Fruit fly (Drosophila melanogaster) whole organism, embryonic: ENCODE data around the gene CG42488.

Experiments
- Atf-2 ChIP-seq: fragments of 200-800 bp; sonication (Bioruptor generic); optimal IDR thresholded peaks from 2 replicates; lab custom pipeline; 2016; ENCODE audit warnings: missing biosample characterization, missing genetic modification characterization
- B-H1 ChIP-seq: fragments of 200-800 bp; sonication (Bioruptor generic); IDR thresholded peaks from 3 replicates; pipeline ENCODE4 v1.3.6; 2022; ENCODE audit warnings: missing biosample characterization, missing genetic modification characterization
- CG1024 ChIP-seq: fragments of 200-800 bp; sonication (Bioruptor generic); IDR thresholded peaks from 2 replicates; pipeline ENCODE4 v1.3.6; 2022; ENCODE audit warnings: missing biosample characterization, missing genetic modification characterization
- CG10267 ChIP-seq: fragments of 200-800 bp; sonication (Bioruptor generic); optimal IDR thresholded peaks from 2 replicates; lab custom pipeline; 2018; ENCODE audit warnings: missing biosample characterization, mild to moderate bottlenecking, missing genetic modification characterization, moderate library complexity
- CG10654 ChIP-seq: fragments of 200-800 bp; sonication (Bioruptor generic); optimal IDR thresholded peaks from 2 replicates; lab custom pipeline; 2016; ENCODE audit warnings: missing biosample characterization, missing genetic modification characterization
- CG10979 ChIP-seq: fragments of 200-800 bp; sonication (Bioruptor generic); optimal IDR thresholded peaks from 2 replicates; lab custom pipeline; 2018; ENCODE audit warnings: missing biosample characterization, mild to moderate bottlenecking, missing genetic modification characterization, moderate library complexity
- CG11247 ChIP-seq: fragments of 200-800 bp; sonication (Bioruptor generic); IDR thresholded peaks from 2 replicates; pipeline ENCODE4 v1.3.6; 2022; ENCODE audit warnings: missing biosample characterization, missing genetic modification characterization
- CG11696 ChIP-seq: fragments of 200-800 bp; sonication (Bioruptor generic); IDR thresholded peaks from 2 replicates; pipeline ENCODE4 v1.3.6; 2022; ENCODE audit warnings: missing biosample characterization, missing genetic modification characterization
- CG11723 ChIP-seq: fragments of 200-800 bp; sonication (Bioruptor generic); optimal IDR thresholded peaks from 2 replicates; lab custom pipeline; 2017; ENCODE audit warnings: missing biosample characterization, mild to moderate bottlenecking, missing genetic modification characterization
- CG12071 ChIP-seq: fragments of 200-800 bp; sonication (Bioruptor generic); optimal IDR thresholded peaks from 3 replicates; lab custom pipeline; 2018; ENCODE audit warnings: missing biosample characterization, mild to moderate bottlenecking, missing genetic modification characterization
- CG13424 ChIP-seq: fragments of 200-800 bp; sonication (Bioruptor generic); optimal IDR thresholded peaks from 2 replicates; lab custom pipeline; 2019; ENCODE audit warnings: missing biosample characterization, mild to moderate bottlenecking, missing genetic modification characterization, moderate library complexity
- CG13894 ChIP-seq: fragments of 200-800 bp; sonication (Bioruptor generic); optimal IDR thresholded peaks from 3 replicates; lab custom pipeline; 2018; ENCODE audit warnings: missing biosample characterization, mild to moderate bottlenecking, missing genetic modification characterization, moderate library complexity
- CG14710 ChIP-seq: fragments of 200-800 bp; sonication (Bioruptor generic); optimal IDR thresholded peaks from 3 replicates; lab custom pipeline; 2019; ENCODE audit warnings: missing biosample characterization, mild to moderate bottlenecking, missing genetic modification characterization, moderate library complexity
- CG15479 ChIP-seq: fragments of 200-800 bp; sonication (Bioruptor generic); optimal IDR thresholded peaks from 3 replicates; lab custom pipeline; 2019; ENCODE audit warnings: missing biosample characterization, mild to moderate bottlenecking, missing genetic modification characterization, moderate library complexity
- CG16813 ChIP-seq: fragments of 200-800 bp; sonication (Bioruptor generic); IDR thresholded peaks from 3 replicates; pipeline ENCODE4 v1.3.6; 2022; ENCODE audit warnings: missing biosample characterization, missing genetic modification characterization; ENCODE audit not compliant: partially characterized antibody
- CG17328 ChIP-seq: fragments of 200-800 bp; sonication (Bioruptor generic); IDR thresholded peaks from 2 replicates; pipeline ENCODE4 v1.3.6; 2022; ENCODE audit warnings: missing biosample characterization, missing genetic modification characterization
- CG1832 ChIP-seq: fragments of 200-800 bp; sonication (Bioruptor generic); optimal IDR thresholded peaks from 2 replicates; lab custom pipeline; 2017; ENCODE audit warnings: missing biosample characterization, mild to moderate bottlenecking, missing genetic modification characterization, inconsistent platforms
- CG18476 ChIP-seq: fragments of 200-800 bp; sonication (Bioruptor generic); optimal IDR thresholded peaks from 2 replicates; lab custom pipeline; 2016; ENCODE audit warnings: missing biosample characterization, mild to moderate bottlenecking, missing genetic modification characterization
- CG30403 ChIP-seq: fragments of 200-800 bp; sonication (Bioruptor generic); optimal IDR thresholded peaks from 3 replicates; lab custom pipeline; 2016; ENCODE audit warnings: missing biosample characterization, missing genetic modification characterization
- CG3407 ChIP-seq: fragments of 200-800 bp; sonication (Bioruptor generic); optimal IDR thresholded peaks from 2 replicates; lab custom pipeline; 2018; ENCODE audit warnings: missing biosample characterization, mild to moderate bottlenecking, missing genetic modification characterization
- CG4404 ChIP-seq: fragments of 200-800 bp; sonication (Bioruptor generic); IDR thresholded peaks from 2 replicates; pipeline ENCODE4 v1.3.6; 2022; ENCODE audit warnings: missing biosample characterization, missing genetic modification characterization
- CG4820 ChIP-seq: fragments of 200-800 bp; sonication (Bioruptor generic); optimal IDR thresholded peaks from 3 replicates; lab custom pipeline; 2016; ENCODE audit warnings: missing biosample characterization, missing genetic modification characterization
- CG5180 ChIP-seq: fragments of 200-800 bp; sonication (Bioruptor generic); optimal IDR thresholded peaks from 3 replicates; lab custom pipeline; 2017; ENCODE audit warnings: missing biosample characterization, missing genetic modification characterization, mild to moderate bottlenecking, moderate library complexity, missing genetic modification reagents
- CG5245 ChIP-seq: fragments of 200-800 bp; sonication (Bioruptor generic); optimal IDR thresholded peaks from 3 replicates; lab custom pipeline; 2016; ENCODE audit warnings: missing biosample characterization, missing genetic modification characterization
- CG5953 ChIP-seq: fragments of 200-800 bp; sonication (Bioruptor generic); IDR thresholded peaks from 2 replicates; pipeline ENCODE4 v1.3.6; 2022; ENCODE audit warnings: missing biosample characterization, missing genetic modification characterization
- CG6813 ChIP-seq: fragments of 200-800 bp; sonication (Bioruptor generic); optimal IDR thresholded peaks from 2 replicates; lab custom pipeline; 2017; ENCODE audit warnings: missing biosample characterization, missing genetic modification characterization, mild to moderate bottlenecking, moderate library complexity, missing genetic modification reagents
- CG7963 ChIP-seq: fragments of 200-800 bp; sonication (Bioruptor generic); IDR thresholded peaks from 3 replicates; pipeline ENCODE4 v1.3.6; 2022; ENCODE audit warnings: missing biosample characterization, missing genetic modification characterization; ENCODE audit not compliant: partially characterized antibody
- CG8944 ChIP-seq: fragments of 200-800 bp; sonication (Bioruptor generic); optimal IDR thresholded peaks from 3 replicates; lab custom pipeline; 2016; ENCODE audit warnings: missing biosample characterization, missing genetic modification characterization
- CG9797 ChIP-seq: fragments of 200-800 bp; sonication (Bioruptor generic); optimal IDR thresholded peaks from 3 replicates; lab custom pipeline; 2018; ENCODE audit warnings: missing biosample characterization, mild to moderate bottlenecking, missing genetic modification characterization
- CG9876 ChIP-seq: fragments of 200-800 bp; sonication (Bioruptor generic); optimal IDR thresholded peaks from 2 replicates; lab custom pipeline; 2016; ENCODE audit warnings: missing biosample characterization, missing genetic modification characterization
- Hmx ChIP-seq: fragments of 200-800 bp; sonication (Bioruptor generic); optimal IDR thresholded peaks from 2 replicates; lab custom pipeline; 2016; ENCODE audit warnings: missing biosample characterization, missing genetic modification characterization
- Hr3 ChIP-seq: fragments of 200-800 bp; sonication (Bioruptor generic); optimal IDR thresholded peaks from 3 replicates; lab custom pipeline; 2016; ENCODE audit warnings: missing biosample characterization, missing genetic modification characterization
- Neu2 ChIP-seq: fragments of 200-800 bp; sonication (Bioruptor generic); optimal IDR thresholded peaks from 3 replicates; lab custom pipeline; 2016; ENCODE audit warnings: missing biosample characterization, missing genetic modification characterization, borderline replicate concordance
- PHDP ChIP-seq: fragments of 200-800 bp; sonication (Bioruptor generic); optimal IDR thresholded peaks from 3 replicates; lab custom pipeline; 2018; ENCODE audit warnings: missing biosample characterization, mild to moderate bottlenecking, missing genetic modification characterization, moderate library complexity
- Ptx1 ChIP-seq: fragments of 200-800 bp; sonication (Bioruptor generic); IDR thresholded peaks from 2 replicates; pipeline ENCODE4 v1.3.6; 2022; ENCODE audit warnings: missing biosample characterization, missing genetic modification characterization
- Sry-β ChIP-seq: fragments of 200-800 bp; sonication (Bioruptor generic); optimal IDR thresholded peaks from 2 replicates; lab custom pipeline; 2018; ENCODE audit warnings: missing biosample characterization, mild to moderate bottlenecking, missing genetic modification characterization, moderate library complexity
- ac ChIP-seq: fragments of 200-800 bp; sonication (Bioruptor generic); optimal IDR thresholded peaks from 3 replicates; lab custom pipeline; 2017; ENCODE audit warnings: missing biosample characterization, mild to moderate bottlenecking, missing genetic modification characterization
- bbx ChIP-seq: fragments of 200-800 bp; sonication (Bioruptor generic); IDR thresholded peaks from 2 replicates; pipeline ENCODE4 v1.3.6; 2022; ENCODE audit warnings: missing biosample characterization, missing genetic modification characterization; ENCODE audit not compliant: partially characterized antibody
- crp ChIP-seq, 2 experiments: fragments of 200-800 bp; sonication (Bioruptor generic); optimal IDR thresholded peaks; 2 replicates in 1 of 2; 3 replicates in 1 of 2; lab custom pipeline; 2017; ENCODE audit warnings: missing biosample characterization in 2 of 2, missing genetic modification characterization in 2 of 2, mild to moderate bottlenecking in 1 of 2, moderate library complexity in 1 of 2
- dpn ChIP-seq, 2 experiments: fragments of 200-800 bp; sonication (Bioruptor generic); optimal IDR thresholded peaks; 3 replicates each; lab custom pipeline; 2016; ENCODE audit warnings: missing biosample characterization in 2 of 2, missing genetic modification characterization in 2 of 2
- fd3F ChIP-seq: fragments of 200-800 bp; sonication (Bioruptor generic); optimal IDR thresholded peaks from 2 replicates; lab custom pipeline; 2018; ENCODE audit warnings: missing biosample characterization, mild to moderate bottlenecking, missing genetic modification characterization, moderate library complexity
- gem ChIP-seq: fragments of 200-800 bp; sonication (Bioruptor generic); optimal IDR thresholded peaks from 2 replicates; lab custom pipeline; 2019; ENCODE audit warnings: missing biosample characterization, mild to moderate bottlenecking, missing genetic modification characterization, moderate library complexity
- gt ChIP-seq: fragments of 200-800 bp; sonication (Bioruptor generic); IDR thresholded peaks from 2 replicates; pipeline ENCODE4 v1.3.6; 2022; ENCODE audit warnings: missing biosample characterization, missing genetic modification characterization
- ind ChIP-seq: fragments of 200-800 bp; sonication (Bioruptor generic); optimal IDR thresholded peaks from 3 replicates; lab custom pipeline; 2016; ENCODE audit warnings: missing biosample characterization, missing genetic modification characterization
- lola ChIP-seq, 3 experiments: fragments of >200 bp in 2 of 3; fragments of 200-800 bp in 1 of 3; sonication (Bioruptor generic) in 1 of 3; optimal IDR thresholded peaks; 2 replicates each; lab custom pipeline; 2017 to 2019; ENCODE audit warnings: missing biosample characterization in 3 of 3, missing genetic modification characterization in 3 of 3, mild to moderate bottlenecking in 1 of 3, moderate library complexity in 1 of 3
- onecut ChIP-seq: fragments of 200-800 bp; sonication (Bioruptor generic); IDR thresholded peaks from 2 replicates; pipeline ENCODE4 v1.3.6; 2022; ENCODE audit warnings: missing biosample characterization, missing genetic modification characterization
- salm ChIP-seq: fragments of 200-800 bp; sonication (Bioruptor generic); optimal IDR thresholded peaks from 2 replicates; lab custom pipeline; 2018; ENCODE audit warnings: missing biosample characterization, mild to moderate bottlenecking, missing genetic modification characterization
- slbo ChIP-seq: fragments of 200-800 bp; sonication (Bioruptor generic); IDR thresholded peaks from 2 replicates; pipeline ENCODE4 v1.3.6; 2022; ENCODE audit warnings: missing biosample characterization, missing genetic modification characterization
- unc-4 ChIP-seq: fragments of 200-800 bp; sonication (Bioruptor generic); IDR thresholded peaks from 2 replicates; pipeline ENCODE4 v1.3.6; 2022; ENCODE audit warnings: missing biosample characterization, missing genetic modification characterization; ENCODE audit not compliant: partially characterized antibody
- wek ChIP-seq: fragments of 200-800 bp; sonication (Bioruptor generic); optimal IDR thresholded peaks from 3 replicates; lab custom pipeline; 2018; ENCODE audit warnings: missing biosample characterization, mild to moderate bottlenecking, missing genetic modification characterization, moderate library complexity

Gene CG42488

dm6 chr3R:25490375-25490774 is 7.5 kb downstream of the CG42488 start (continued):
- no peak; the same call in 2 of the 3 replicates for TF ChIP-seq B-H1 (GFP tag; lab: Robert Waterston, UW)
- TF ChIP-seq CG7963 (GFP tag; lab: Robert Waterston, UW) = no peak
- TF ChIP-seq Ptx1 (GFP tag; lab: Robert Waterston, UW) = 0 out of 2 replicates have a peak, but pooled peaks have one; percentile 5
- no peak for TF ChIP-seq gt
- no peak for TF ChIP-seq CG10979 (tag; lab: Kevin White, UChicago)
- no peak for TF ChIP-seq fd3F (GFP tag; lab: Kevin White, UChicago)
- no peak for TF ChIP-seq CG14710 (tag; lab: Kevin White, UChicago)
- no peak for TF ChIP-seq CG3407 (GFP tag; lab: Kevin White, UChicago)
- TF ChIP-seq CG1832 (GFP tag; lab: Kevin White, UChicago) = no peak
- no peak for TF ChIP-seq dpn (GFP tag; optimal IDR thresholded peaks at IDR 0.05; lab: Kevin White, UChicago)
- TF ChIP-seq lola (GFP tag; optimal IDR thresholded peaks at IDR 0.05; lab: Kevin White, UChicago) = no peak
- TF ChIP-seq CG5180 (GFP tag; lab: Kevin White, UChicago) = no peak
- no peak for TF ChIP-seq CG4820 (GFP tag; lab: Kevin White, UChicago)
- no peak for TF ChIP-seq crp (GFP tag; optimal IDR thresholded peaks at IDR 0.05; lab: Kevin White, UChicago)
- no peak for TF ChIP-seq Atf-2 (GFP tag; lab: Kevin White, UChicago)
- TF ChIP-seq Neu2 (GFP tag; lab: Kevin White, UChicago) = no peak
- no peak for TF ChIP-seq Hmx
- TF ChIP-seq CG6813 (GFP tag; lab: Kevin White, UChicago) = no peak
- no peak for TF ChIP-seq ac
- TF ChIP-seq CG10654 (GFP tag; lab: Kevin White, UChicago) = peak; percentile 9
- TF ChIP-seq CG4404 (GFP tag; lab: Robert Waterston, UW) = no peak
- TF ChIP-seq slbo (GFP tag; lab: Robert Waterston, UW) = peak; percentile 34; the same call in 1 of the 2 replicates
- peak; percentile 17 for TF ChIP-seq CG11723 (GFP tag; lab: Kevin White, UChicago)
- no peak; the same call in 1 of the 2 replicates for TF ChIP-seq CG1024 (GFP tag; lab: Robert Waterston, UW)
- TF ChIP-seq ind = no peak
- TF ChIP-seq Hr3 (GFP tag; lab: Kevin White, UChicago) = no peak
- no peak for TF ChIP-seq gem (tag; lab: Kevin White, UChicago)
- no peak for TF ChIP-seq unc-4 (GFP tag; lab: Robert Waterston, UW)
- TF ChIP-seq CG18476 (GFP tag; lab: Kevin White, UChicago) = no peak
- no peak for TF ChIP-seq bbx (GFP tag; lab: Robert Waterston, UW)
- TF ChIP-seq CG13424 (tag; lab: Kevin White, UChicago) = no peak
- no peak for TF ChIP-seq Sry-β (GFP tag; lab: Kevin White, UChicago)
- no peak for TF ChIP-seq PHDP (tag; lab: Kevin White, UChicago)
- no peak for TF ChIP-seq CG5953 (GFP tag; lab: Robert Waterston, UW)
- peak; percentile 34; the same call in 1 of the 2 replicates for TF ChIP-seq CG17328 (GFP tag; lab: Robert Waterston, UW)
- TF ChIP-seq CG11696 = peak; percentile 50
- TF ChIP-seq CG9876 (GFP tag; lab: Kevin White, UChicago) = no peak
- no peak for TF ChIP-seq CG9797 (GFP tag; lab: Kevin White, UChicago)
- TF ChIP-seq CG5245 = no peak
- no peak for TF ChIP-seq CG16813
- TF ChIP-seq CG8944 (GFP tag; lab: Kevin White, UChicago) = no peak
- TF ChIP-seq wek = no peak
- no peak for TF ChIP-seq salm (tag; lab: Kevin White, UChicago)
- TF ChIP-seq CG30403 = no peak
- TF ChIP-seq onecut = no peak
- TF ChIP-seq CG12071 (GFP tag; lab: Kevin White, UChicago) = no peak
- no peak for TF ChIP-seq CG13894
- TF ChIP-seq CG10267 (tag; lab: Kevin White, UChicago) = no peak
- TF ChIP-seq CG11247 (GFP tag; lab: Robert Waterston, UW) = no peak
- TF ChIP-seq CG15479 = no peak
